Worm (Caenorhabditis elegans) whole organism, L4/young adult: ENCODE results near the gene cyp-33C4.

Source experiments
- W03F9.2 ChIP-seq: fragments of 150-350 bp; optimal IDR thresholded peaks from 2 replicates; lab custom pipeline; 2014; ENCODE audit warnings: missing biosample characterization, missing genetic modification characterization
- dao-5 ChIP-seq: sonication (generic microtip); optimal IDR thresholded peaks from 2 replicates; lab custom pipeline; 2016; ENCODE audit warnings: missing genotype, missing genetic modification characterization, moderate library complexity, missing compliant biosample characterization
- him-1 ChIP-seq: sonication (generic microtip); optimal IDR thresholded peaks from 2 replicates; lab custom pipeline; 2016; ENCODE audit warnings: missing genotype, missing genetic modification reagents, missing genetic modification characterization, missing compliant biosample characterization

- TF ChIP-seq dao-5 (tag; lab: Kevin White, UChicago), result no peak
- no peak for TF ChIP-seq him-1 (tag; lab: Kevin White, UChicago)
- no peak for TF ChIP-seq W03F9.2 (tag; lab: Kevin White, UChicago)
Measured at ce11 chrV:2254553-2255124, 18.7 kb downstream of the cyp-33C4 start, which contains the start of gene str-253.
